Worm (Caenorhabditis elegans): Measurements from ENCODE around the gene algn-5.
A peak's percentile ranks its signal among the peaks of the same experiment; 100 is the strongest.
"Not testable (repeated sequence)": the region's sequence is repeated elsewhere in the genome, so short reads cannot be mapped to it uniquely, and the experiment has no call there.

The algn-5 gene

DNA sequence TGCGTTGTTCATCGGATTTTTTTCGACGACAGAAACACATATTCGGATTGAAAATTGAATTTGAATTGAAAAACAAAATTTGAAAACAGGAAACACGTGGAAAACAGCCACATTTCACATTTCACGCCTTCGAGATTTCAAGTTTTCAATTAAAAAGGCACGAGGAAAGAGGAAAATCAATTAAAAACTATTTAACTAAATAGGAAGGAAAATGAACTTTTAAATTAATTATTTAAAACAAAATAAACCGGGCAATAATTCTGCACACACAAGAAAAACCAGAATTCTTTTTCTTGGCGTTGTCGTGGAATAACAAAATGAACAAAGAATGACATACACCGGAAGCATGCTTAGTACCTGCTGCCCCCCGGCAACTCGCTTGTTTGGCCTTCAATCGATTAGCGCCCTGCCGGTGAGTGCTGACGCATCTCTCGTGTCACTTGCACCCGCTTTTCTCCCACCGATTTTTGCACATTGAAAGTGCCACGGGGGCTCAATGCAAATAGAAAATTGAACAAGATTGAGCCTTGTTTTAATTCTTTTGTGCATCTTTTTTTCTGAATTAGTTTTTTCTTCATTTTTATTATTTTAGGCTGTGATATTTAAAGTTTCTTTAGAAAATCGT, 678 bp upstream of the algn-5 start, which contains the start of gene Y45G5AM.9 (continued):
- no peak for TF ChIP-seq pros-1 (tag; optimal IDR thresholded peaks at IDR 0.05)
- peak; percentile 59 for TF ChIP-seq ceh-19 (GFP tag; optimal IDR thresholded peaks at IDR 0.05)
- peak; percentile 66 for TF ChIP-seq F13H6.1 (tag; optimal IDR thresholded peaks at IDR 0.05)
- TF ChIP-seq syd-9 (tag; optimal IDR thresholded peaks at IDR 0.05): peak; percentile 40
- no peak for TF ChIP-seq nhr-232 (tag; optimal IDR thresholded peaks at IDR 0.05)
- TF ChIP-seq mec-3 (tag; optimal IDR thresholded peaks at IDR 0.05; ENCODE audit: borderline replicate concordance): no peak
- peak; percentile 47 for TF ChIP-seq fax-1 (tag; optimal IDR thresholded peaks at IDR 0.05)
- TF ChIP-seq ets-4 (tag; optimal IDR thresholded peaks at IDR 0.05): peak; percentile 39
- no peak for TF ChIP-seq fkh-6 (tag; optimal IDR thresholded peaks at IDR 0.05)
- TF ChIP-seq pat-9 (tag; optimal IDR thresholded peaks at IDR 0.05): peak; percentile 39
- no peak for TF ChIP-seq dmd-4 (tag; optimal IDR thresholded peaks at IDR 0.05; ENCODE audit: borderline replicate concordance)
- TF ChIP-seq pax-1 (tag; optimal IDR thresholded peaks at IDR 0.05): no peak
- peak; percentile 11 for TF ChIP-seq gmeb-2 (tag; optimal IDR thresholded peaks at IDR 0.05)
- peak; percentile 11 for TF ChIP-seq hlh-15 (tag; optimal IDR thresholded peaks at IDR 0.05)
- no peak for TF ChIP-seq unc-55 (GFP tag; optimal IDR thresholded peaks at IDR 0.05)
- no peak for TF ChIP-seq pag-3 (tag; optimal IDR thresholded peaks at IDR 0.05; ENCODE audit: borderline replicate concordance)
- peak; percentile 54 for TF ChIP-seq hlh-30 (tag; optimal IDR thresholded peaks at IDR 0.05; ENCODE audit: insufficient read depth)
- peak; percentile 12 for TF ChIP-seq ztf-16 (tag; optimal IDR thresholded peaks at IDR 0.05)
- no peak for TF ChIP-seq hlh-13 (GFP tag; optimal IDR thresholded peaks at IDR 0.05)
- peak; percentile 38 for TF ChIP-seq sox-4 (tag; optimal IDR thresholded peaks at IDR 0.05)
- peak; percentile 1 for TF ChIP-seq Y22D7AL.16 (tag; optimal IDR thresholded peaks at IDR 0.05)
- peak; percentile 42 for TF ChIP-seq eyg-1 (tag; optimal IDR thresholded peaks at IDR 0.05)
- no peak for TF ChIP-seq ceh-30 (tag; optimal IDR thresholded peaks at IDR 0.05)

DNA sequence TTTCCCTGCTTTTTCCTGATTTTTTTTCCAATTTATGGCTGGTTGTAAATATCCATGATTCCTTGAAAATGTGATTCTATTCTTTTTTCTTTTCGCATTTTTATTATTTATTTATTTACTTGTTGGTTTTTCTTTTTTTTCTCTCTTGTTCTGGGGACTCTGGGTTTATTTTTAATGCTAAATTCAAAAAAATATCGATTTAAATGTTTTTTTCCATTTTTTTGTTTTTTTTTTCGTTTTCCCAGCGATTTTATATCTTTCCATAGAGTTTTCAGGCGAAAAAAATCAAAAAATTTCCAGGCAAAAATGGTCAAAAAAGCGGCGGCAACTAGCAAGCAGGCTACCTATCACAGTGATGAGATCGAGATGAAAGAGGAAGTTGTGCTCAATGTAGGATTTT, 3.8 kb downstream of the algn-5 start, which contains the start of gene rpac-40:
TSS of gene rpac-40 (plus strand) at position 301 of the 400 bp plus-strand sequence.
- TF ChIP-seq ceh-31 (tag; optimal IDR thresholded peaks at IDR 0.05): no peak
- no peak for TF ChIP-seq fax-1 (tag; optimal IDR thresholded peaks at IDR 0.05)
- TF ChIP-seq ceh-19 (GFP tag; optimal IDR thresholded peaks at IDR 0.05): no peak
- no peak for TF ChIP-seq ceh-18 (tag; optimal IDR thresholded peaks at IDR 0.05)
- no peak for TF ChIP-seq hlh-30 (tag; optimal IDR thresholded peaks at IDR 0.05; ENCODE audit: insufficient read depth)
- no peak for TF ChIP-seq Y22D7AL.16 (tag; optimal IDR thresholded peaks at IDR 0.05)
- no peak for TF ChIP-seq ceh-48 (tag; optimal IDR thresholded peaks at IDR 0.05)
- TF ChIP-seq ceh-6 (GFP tag; optimal IDR thresholded peaks at IDR 0.05): no peak
- no peak for TF ChIP-seq unc-55 (GFP tag; optimal IDR thresholded peaks at IDR 0.05)
- TF ChIP-seq odd-2 (tag; optimal IDR thresholded peaks at IDR 0.05): no peak
- no peak for TF ChIP-seq ceh-30 (tag; optimal IDR thresholded peaks at IDR 0.05)
- TF ChIP-seq lin-11 (tag; optimal IDR thresholded peaks at IDR 0.05): no peak
- no peak for TF ChIP-seq madf-2 (tag; optimal IDR thresholded peaks at IDR 0.05)
- no peak for TF ChIP-seq ceh-22 (tag; optimal IDR thresholded peaks at IDR 0.05)
- no peak for TF ChIP-seq syd-9 (tag; optimal IDR thresholded peaks at IDR 0.05)

DNA sequence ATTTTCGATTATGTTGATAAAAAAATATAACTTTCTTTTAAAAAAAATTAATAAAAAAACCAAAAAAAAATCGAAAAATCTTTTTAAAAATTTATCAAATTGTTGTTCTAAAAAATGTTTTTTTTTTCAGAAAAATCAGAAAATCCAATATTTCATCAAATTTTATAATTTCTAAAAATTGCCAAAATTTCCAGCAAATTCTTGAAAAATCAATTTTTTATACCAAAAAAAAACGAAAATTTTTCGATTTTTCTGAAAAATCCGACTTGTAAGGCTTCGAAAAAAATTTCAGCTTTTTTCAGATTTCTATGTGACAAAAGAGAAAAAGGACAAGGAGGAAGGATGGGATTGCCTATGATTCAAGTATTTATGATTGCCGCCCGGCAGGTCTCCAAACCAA, 9.0 kb downstream of the algn-5 start, which contains the start of gene H43I07.1:
TSS of gene H43I07.1 (plus strand) at position 301 of the 400 bp plus-strand sequence.
- TF ChIP-seq lin-11 (tag; optimal IDR thresholded peaks at IDR 0.05): no peak
- TF ChIP-seq ttx-3 (tag; optimal IDR thresholded peaks at IDR 0.05): no peak

DNA sequence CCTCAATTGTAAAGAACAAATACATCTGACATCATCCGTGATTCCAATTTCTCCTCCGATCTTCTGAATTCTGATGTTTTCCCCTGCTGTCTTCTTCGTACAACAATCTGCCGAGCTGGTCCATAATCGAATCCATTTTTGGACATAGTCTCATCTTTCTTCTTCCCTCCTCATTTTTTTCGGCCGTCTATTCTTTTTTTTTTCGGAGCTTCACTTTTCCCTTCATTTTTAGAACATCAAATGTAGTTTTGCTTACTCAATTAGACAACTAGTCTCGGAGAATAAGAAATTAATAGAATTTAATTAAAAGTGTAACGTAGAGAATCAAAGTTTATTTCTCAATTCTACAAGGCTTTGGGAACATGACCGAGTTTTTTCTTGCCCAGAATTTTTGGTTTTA, 16.1 kb downstream of the algn-5 start:
- peak; percentile 54 for TF ChIP-seq unc-42 (tag; optimal IDR thresholded peaks at IDR 0.05)
- TF ChIP-seq mec-3 (tag; optimal IDR thresholded peaks at IDR 0.05; ENCODE audit: borderline replicate concordance): no peak
- no peak for TF ChIP-seq unc-55 (GFP tag; optimal IDR thresholded peaks at IDR 0.05)

DNA sequence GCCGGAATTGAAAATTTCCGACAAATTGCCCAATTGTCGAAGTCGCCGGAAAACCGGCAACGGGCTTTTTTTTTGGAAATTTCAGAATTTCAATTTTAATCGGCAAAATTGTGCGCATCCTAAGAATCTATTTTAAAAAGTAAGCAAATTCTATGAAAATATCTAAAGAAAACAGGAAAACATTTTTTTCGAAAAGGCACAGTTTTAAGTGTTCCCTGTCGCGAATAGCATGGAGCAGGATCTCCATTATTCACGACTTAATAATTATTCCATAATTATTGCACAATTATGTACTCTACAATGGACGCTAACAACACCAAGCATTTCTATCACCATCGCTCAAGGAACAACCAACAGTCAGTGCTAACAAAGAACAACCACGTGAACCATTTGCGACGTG, 20.5 kb downstream of the algn-5 start, which contains the start of gene H43I07.4:
TSS of gene H43I07.4 (plus strand) at position 301 of the 400 bp plus-strand sequence.
- not testable (repeated sequence) for TF ChIP-seq fkh-6 (tag; optimal IDR thresholded peaks at IDR 0.05); elt-4 (tag; optimal IDR thresholded peaks at IDR 0.05); unc-55 (GFP tag; optimal IDR thresholded peaks at IDR 0.05)
